Worm (Caenorhabditis elegans) whole organism, mixed stage, embryonic: ENCODE results near the gene sma-5.

Source experiments
- elt-1 ChIP-seq: sonication (generic microtip); optimal IDR thresholded peaks from 2 replicates; lab custom pipeline; 2017; ENCODE audit warnings: missing genetic modification characterization, mild to moderate bottlenecking, missing compliant biosample characterization, antibody characterized with exemption, moderate library complexity, borderline replicate concordance; ENCODE audit not compliant: insufficient read depth
- elt-3 ChIP-seq: fragments of 150-350 bp; optimal IDR thresholded peaks from 2 replicates; lab custom pipeline; 2014; ENCODE audit warnings: missing biosample characterization, missing genetic modification characterization
- lin-13 ChIP-seq: fragments of 150-350 bp; optimal IDR thresholded peaks from 2 replicates; lab custom pipeline; 2014; ENCODE audit warnings: missing biosample characterization, missing genetic modification characterization
- nhr-12 ChIP-seq: fragments of 150-350 bp; optimal IDR thresholded peaks from 2 replicates; lab custom pipeline; 2014; ENCODE audit warnings: missing biosample characterization, missing genetic modification characterization
- nhr-76 ChIP-seq: sonication (generic microtip); optimal IDR thresholded peaks from 2 replicates; lab custom pipeline; 2017; ENCODE audit warnings: missing biosample characterization, missing genetic modification characterization
- sptf-1 ChIP-seq: sonication (generic microtip); optimal IDR thresholded peaks from 2 replicates; lab custom pipeline; 2017; ENCODE audit warnings: mild to moderate bottlenecking, missing genetic modification characterization, moderate library complexity, missing compliant biosample characterization
- unc-62 ChIP-seq: fragments of 150-350 bp; optimal IDR thresholded peaks from 2 replicates; lab custom pipeline; 2014; ENCODE audit warnings: missing biosample characterization, missing genetic modification reagents, missing genetic modification characterization
- ztf-11 ChIP-seq: fragments of 150-350 bp; optimal IDR thresholded peaks from 2 replicates; lab custom pipeline; 2014; ENCODE audit warnings: missing biosample characterization, missing genetic modification characterization

- TF ChIP-seq lin-13 (tag; lab: Kevin White, UChicago) (no peak), nhr-76 (no peak), elt-1 (tag; lab: Kevin White, UChicago) (no peak), nhr-12 (tag; lab: Kevin White, UChicago) (no peak), elt-3 (tag; lab: Kevin White, UChicago) (no peak), ztf-11 (tag; lab: Kevin White, UChicago) (no peak), unc-62 (no peak), sptf-1 (tag; lab: Kevin White, UChicago) (no peak)
These were observed 30.8 kb upstream of the sma-5 start for ce11 chrX:12036114-12036513.
